Fruit fly (Drosophila melanogaster) whole organism, adult: Measurements from ENCODE around the gene COX6B.

ENCODE experiments used
- CG5204 ChIP-seq: fragments of 200-800 bp; sonication (Bioruptor generic); optimal IDR thresholded peaks from 2 replicates; lab custom pipeline; 2016; ENCODE audit warnings: missing biosample characterization, missing genetic modification characterization
- CG7045 ChIP-seq: fragments of 200-800 bp; sonication (Bioruptor generic); optimal IDR thresholded peaks from 2 replicates; lab custom pipeline; 2017; ENCODE audit warnings: missing biosample characterization, mild to moderate bottlenecking, missing genetic modification characterization
- CG7101 ChIP-seq: fragments of 200-800 bp; sonication (Bioruptor generic); optimal IDR thresholded peaks from 2 replicates; lab custom pipeline; 2018; ENCODE audit warnings: missing biosample characterization, mild to moderate bottlenecking, missing genetic modification characterization, moderate library complexity
- bab1 ChIP-seq: fragments of 200-800 bp; sonication (Bioruptor generic); optimal IDR thresholded peaks from 3 replicates; lab custom pipeline; 2019; ENCODE audit warnings: missing biosample characterization, mild to moderate bottlenecking, missing genetic modification characterization, moderate library complexity
- cic ChIP-seq: fragments of 200-800 bp; sonication (Bioruptor generic); optimal IDR thresholded peaks from 2 replicates; lab custom pipeline; 2017; ENCODE audit warnings: missing biosample characterization, mild to moderate bottlenecking, missing genetic modification characterization, moderate library complexity
- cnc ChIP-seq, 2 experiments: fragments of >200 bp; optimal IDR thresholded peaks; 2 replicates each; lab custom pipeline; 2017
- ovo ChIP-seq: fragments of 200-800 bp; sonication (Bioruptor generic); optimal IDR thresholded peaks from 2 replicates; lab custom pipeline; 2016; ENCODE audit warnings: missing biosample characterization, missing genetic modification characterization
- tj ChIP-seq: fragments of 200-800 bp; sonication (Bioruptor generic); optimal IDR thresholded peaks from 3 replicates; lab custom pipeline; 2017; ENCODE audit warnings: missing biosample characterization, mild to moderate bottlenecking, missing genetic modification characterization, moderate library complexity

- no peak for TF ChIP-seq CG5204 (GFP tag; lab: Kevin White, UChicago)
- peak; percentile 17 for TF ChIP-seq bab1 (GFP tag; lab: Kevin White, UChicago)
- peak; percentile 76 for TF ChIP-seq tj
- TF ChIP-seq ovo (GFP tag; lab: Kevin White, UChicago): no peak
- no peak for TF ChIP-seq CG7045 (GFP tag; lab: Kevin White, UChicago)
- no peak for TF ChIP-seq cnc (optimal IDR thresholded peaks at IDR 0.05; lab: Kevin White, UChicago)
- TF ChIP-seq cic (GFP tag; lab: Kevin White, UChicago): no peak
- no peak for TF ChIP-seq CG7101 (tag; lab: Kevin White, UChicago)
Observed at dm6 chrX:19748565-19748964, 4.4 kb upstream of the COX6B start.
